Fruit fly (Drosophila melanogaster): ENCODE data around the gene Gtpx.

Gtpx gene

dm6 chr3L:3301171-3301738, 24.8 kb upstream of the Gtpx start (continued):
- TF ChIP-seq stwl (tag; optimal IDR thresholded peaks at IDR 0.05) (no peak), Xrp1 (GFP tag; IDR thresholded peaks at IDR 0.05) (peak; percentile 91), fru (optimal IDR thresholded peaks at IDR 0.05) (no peak), Oli (tag; optimal IDR thresholded peaks at IDR 0.05) (peak; percentile 94), grn (GFP tag; optimal IDR thresholded peaks at IDR 0.05) (peak; percentile 91), trem (tag; optimal IDR thresholded peaks at IDR 0.05) (peak; percentile 87), CG14965 (GFP tag; optimal IDR thresholded peaks at IDR 0.05; ENCODE audit: borderline replicate concordance) (peak; percentile 61), CG4282 (GFP tag; optimal IDR thresholded peaks at IDR 0.05) (peak; percentile 53), CG17328 (GFP tag; IDR thresholded peaks at IDR 0.05) (peak; percentile 89), p53 (GFP tag; optimal IDR thresholded peaks at IDR 0.05) (peak; percentile 75), CG32532 (GFP tag; IDR thresholded peaks at IDR 0.05) (peak; percentile 89), da (GFP tag; optimal IDR thresholded peaks at IDR 0.05) (peak; percentile 60), MBD-R2 (GFP tag; IDR thresholded peaks at IDR 0.05) (peak; percentile 64; the same call in 1 of the 2 replicates), Hr51 (GFP tag; optimal IDR thresholded peaks at IDR 0.05) (peak; percentile 80 to 97), zfh2 (GFP tag; optimal IDR thresholded peaks at IDR 0.05) (peak; percentile 74), phol (tag; optimal IDR thresholded peaks at IDR 0.05) (peak; percentile 91), sd (tag; optimal IDR thresholded peaks at IDR 0.05) (peak; percentile 81), CG9932 (GFP tag; IDR thresholded peaks at IDR 0.05) (peak; percentile 70), Dll (GFP tag; IDR thresholded peaks at IDR 0.05; ENCODE audit: partially characterized antibody) (no peak), CG2199 (GFP tag; IDR thresholded peaks at IDR 0.05) (peak; percentile 77; the same call in 2 of the 3 replicates), Doc3 (GFP tag; IDR thresholded peaks at IDR 0.05; ENCODE audit: partially characterized antibody) (no peak), unpg (GFP tag; optimal IDR thresholded peaks at IDR 0.05) (peak; percentile 94), Rfx (GFP tag; IDR thresholded peaks at IDR 0.05) (peak; percentile 92), HLHmδ (GFP tag; optimal IDR thresholded peaks at IDR 0.05) (no peak), dmrt11E (tag; optimal IDR thresholded peaks at IDR 0.05) (peak; percentile 80), CG10274 (GFP tag; optimal IDR thresholded peaks at IDR 0.05) (peak; percentile 56), CG3065 (GFP tag; optimal IDR thresholded peaks at IDR 0.05) (peak; percentile 69), CG31388 (GFP tag; optimal IDR thresholded peaks at IDR 0.05) (peak; percentile 85), tin (GFP tag; optimal IDR thresholded peaks at IDR 0.05) (peak; percentile 86), CG7987 (GFP tag; optimal IDR thresholded peaks at IDR 0.05) (peak; percentile 76), Dek (tag; optimal IDR thresholded peaks at IDR 0.05) (peak; percentile 91), Rx (GFP tag; IDR thresholded peaks at IDR 0.05) (peak; percentile 86), CG17385 (GFP tag; optimal IDR thresholded peaks at IDR 0.05) (peak; percentile 91), Sry-δ (GFP tag; optimal IDR thresholded peaks at IDR 0.05) (peak; percentile 56), CG6854 (GFP tag; optimal IDR thresholded peaks at IDR 0.05) (peak; percentile 90), Lhr (GFP tag; optimal IDR thresholded peaks at IDR 0.05) (peak; percentile 66), schlank (tag; optimal IDR thresholded peaks at IDR 0.05) (peak; percentile 61), CG31224 (GFP tag; IDR thresholded peaks at IDR 0.05) (peak; percentile 77), E2f1 (GFP tag; IDR thresholded peaks at IDR 0.05) (peak; percentile 90), CG4328 (GFP tag; optimal IDR thresholded peaks at IDR 0.05) (peak; percentile 79), CG9437 (GFP tag; optimal IDR thresholded peaks at IDR 0.05) (peak; percentile 87), cwo (GFP tag; optimal IDR thresholded peaks at IDR 0.05) (peak; percentile 92), CG4854 (GFP tag; optimal IDR thresholded peaks at IDR 0.05) (peak; percentile 86), Jarid2 (GFP tag; optimal IDR thresholded peaks at IDR 0.05) (peak; percentile 67), CG6272 (GFP tag; IDR thresholded peaks at IDR 0.05) (peak; percentile 88), CG10209 (GFP tag; optimal IDR thresholded peaks at IDR 0.05) (peak; percentile 92), ap (GFP tag; IDR thresholded peaks at IDR 0.05) (peak; percentile 90), CHES-1-like (GFP tag; optimal IDR thresholded peaks at IDR 0.05) (peak; percentile 89), stc (GFP tag; IDR thresholded peaks at IDR 0.05) (peak; percentile 95), h (optimal IDR thresholded peaks at IDR 0.05) (no peak)
